Worm (Caenorhabditis elegans) whole organism, L4 larva: ENCODE data around the gene C33D9.10.

Source experiments
- F10B5.3 ChIP-seq: sonication (generic microtip); optimal IDR thresholded peaks from 2 replicates; lab custom pipeline; 2016; ENCODE audit warnings: mild to moderate bottlenecking, missing genetic modification characterization, missing compliant biosample characterization
- daf-16 ChIP-seq, 3 experiments: sonication (generic microtip); optimal IDR thresholded peaks; 2 replicates each; lab custom pipeline; 2016 to 2017; ENCODE audit warnings: missing genetic modification characterization in 3 of 3, missing genetic modification reagents in 3 of 3, mild to moderate bottlenecking in 2 of 3, missing compliant biosample characterization in 2 of 3, missing biosample characterization in 1 of 3, moderate library complexity in 1 of 3
- lin-13 ChIP-seq: fragments of 150-350 bp; optimal IDR thresholded peaks from 2 replicates; lab custom pipeline; 2014; ENCODE audit warnings: missing biosample characterization, missing genetic modification reagents, missing genetic modification characterization
- lir-3 ChIP-seq: sonication (generic microtip); optimal IDR thresholded peaks from 2 replicates; lab custom pipeline; 2016; ENCODE audit warnings: mild to moderate bottlenecking, missing genetic modification characterization, missing compliant biosample characterization
- nhr-28 ChIP-seq: fragments of 150-350 bp; optimal IDR thresholded peaks from 2 replicates; lab custom pipeline; 2014; ENCODE audit warnings: missing biosample characterization, missing genetic modification characterization
- tag-97 ChIP-seq: fragments of 200-800 bp; sonication (Bioruptor generic); IDR thresholded peaks from 2 replicates; pipeline ENCODE4 v1.3.6; 2022; ENCODE audit warnings: missing genetic modification characterization, missing compliant biosample characterization

ce11 chrIV:8758620-8759019 lies 29.3 kb downstream of the C33D9.10 start:
- no peak for TF ChIP-seq tag-97 (GFP tag; lab: Robert Waterston, UW)
- TF ChIP-seq lin-13 (GFP tag; lab: Kevin White, UChicago) = no peak
- no peak for TF ChIP-seq daf-16 (GFP tag; optimal IDR thresholded peaks at IDR 0.05; lab: Kevin White, UChicago)
- TF ChIP-seq daf-16 (tag; optimal IDR thresholded peaks at IDR 0.05; lab: Kevin White, UChicago) = no peak
- no peak for TF ChIP-seq lir-3 (tag; lab: Kevin White, UChicago)
- no peak for TF ChIP-seq nhr-28 (tag; lab: Kevin White, UChicago)
- TF ChIP-seq F10B5.3 (tag; lab: Kevin White, UChicago) = no peak
